Fruit fly (Drosophila melanogaster): ENCODE data around the gene h-cup.

The h-cup gene

DNA sequence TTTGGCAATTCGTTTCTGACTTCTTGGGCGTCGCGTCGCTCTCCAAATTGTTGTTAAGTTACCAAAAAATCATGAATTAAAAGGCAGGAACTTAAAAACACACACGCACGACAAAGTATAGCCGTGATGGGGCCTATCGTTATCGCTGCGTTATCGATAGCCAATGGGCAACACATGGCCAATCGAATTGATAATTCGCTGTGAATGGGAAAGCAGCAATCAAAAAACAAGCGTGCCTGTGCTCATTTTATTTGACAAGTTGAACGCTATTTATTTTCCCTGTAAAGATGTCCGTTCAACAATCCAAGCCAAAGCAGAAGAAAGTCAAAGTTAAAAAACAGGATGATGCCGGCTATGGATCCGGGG, 36.8 kb downstream of the h-cup start, which contains the start of the genes Surf4 and CG31301:
Gene Surf4, minus strand, starts transcription at position 159 of the 366 bp plus-strand sequence.
Gene CG31301, plus strand, starts transcription at position 188 of the 366 bp plus-strand sequence.
- TF ChIP-seq Myc (optimal IDR thresholded peaks at IDR 0.05) (no peak), psq (optimal IDR thresholded peaks at IDR 0.05) (no peak), h (optimal IDR thresholded peaks at IDR 0.05) (no peak), Sin3A (optimal IDR thresholded peaks at IDR 0.05) (no peak), insv (optimal IDR thresholded peaks at IDR 0.05) (no peak), ttk (optimal IDR thresholded peaks at IDR 0.05) (no peak)

DNA sequence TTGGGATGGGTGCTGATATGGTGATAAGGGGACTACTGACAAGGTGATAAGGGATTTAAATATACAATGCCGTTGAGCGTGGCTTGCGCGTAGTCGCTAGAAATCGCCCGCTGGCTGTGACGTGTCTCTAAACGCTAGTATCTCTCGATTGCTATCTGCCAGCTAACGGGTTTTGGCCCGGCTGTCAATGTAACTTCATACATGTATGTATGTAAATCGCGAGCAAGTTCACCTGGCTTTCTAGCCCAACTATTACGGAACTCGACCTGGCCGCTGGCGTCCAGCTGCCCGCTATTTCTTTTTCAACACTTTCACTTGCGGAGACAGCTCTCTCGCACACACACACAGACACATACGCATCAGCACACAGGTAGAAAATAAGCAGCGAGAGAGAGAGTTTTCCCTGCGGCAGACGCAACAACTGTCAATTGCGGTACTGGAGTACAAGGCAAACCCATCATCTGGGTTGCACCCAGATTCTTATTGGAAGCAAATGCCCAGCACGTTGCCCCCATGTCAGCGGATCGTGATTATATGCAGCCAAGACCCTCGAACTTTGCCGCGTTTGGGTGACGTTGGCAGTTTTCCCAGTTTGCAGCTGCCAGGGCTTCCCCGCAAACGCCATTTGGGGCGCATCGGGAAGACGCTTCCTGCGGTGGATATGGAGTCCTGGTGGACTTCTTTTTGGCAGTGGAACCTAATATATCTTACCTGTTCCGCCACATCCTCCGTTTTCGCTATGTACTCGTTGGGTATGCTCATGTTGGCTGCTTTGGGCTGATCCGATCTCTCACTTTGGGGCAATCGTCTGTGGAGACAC, 37.3 kb downstream of the h-cup start:
- TF ChIP-seq Sin3A (optimal IDR thresholded peaks at IDR 0.05) (no peak), insv (optimal IDR thresholded peaks at IDR 0.05) (no peak), ttk (optimal IDR thresholded peaks at IDR 0.05) (no peak), h (optimal IDR thresholded peaks at IDR 0.05) (no peak), Myc (optimal IDR thresholded peaks at IDR 0.05) (no peak), psq (optimal IDR thresholded peaks at IDR 0.05) (no peak)

DNA sequence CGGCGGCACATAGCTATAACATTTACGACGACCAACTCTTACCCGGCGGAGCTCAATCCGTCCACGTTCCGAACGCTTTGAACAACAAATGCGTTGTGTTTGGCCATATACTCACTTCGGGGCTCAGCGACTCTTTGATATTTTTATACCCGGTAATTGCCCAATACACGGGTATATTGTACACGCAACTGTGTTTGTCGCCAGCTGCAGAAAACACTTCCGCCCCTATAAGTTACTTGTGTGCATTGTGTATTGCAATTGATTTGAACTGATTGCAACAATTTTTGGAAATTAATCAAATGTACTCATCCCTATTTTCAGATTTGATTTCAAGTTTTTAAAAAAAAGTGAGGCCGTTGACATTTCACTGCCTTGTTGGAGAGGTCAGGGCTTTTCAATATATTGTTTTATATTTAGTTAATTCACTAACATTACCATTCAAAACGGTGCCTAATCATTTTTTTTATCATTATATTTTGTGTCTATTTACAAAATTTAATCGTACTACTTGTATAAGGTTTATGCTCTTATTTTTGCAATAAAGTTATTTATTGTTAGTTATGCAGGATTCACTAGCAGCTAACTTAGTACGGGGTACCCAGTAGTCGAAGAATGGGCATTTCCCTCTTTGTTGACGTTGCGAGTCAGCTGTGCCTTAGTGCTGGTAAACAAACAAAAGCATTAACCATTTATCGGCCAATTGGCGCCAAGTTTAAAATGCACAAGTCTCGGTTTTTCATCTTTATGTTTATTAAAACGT, 39.6 kb downstream of the h-cup start, which contains the start of gene Nagk:
Gene Nagk, minus strand, starts transcription at position 331 of the 760 bp plus-strand sequence.
- TF ChIP-seq Myc (optimal IDR thresholded peaks at IDR 0.05) (no peak), Sin3A (optimal IDR thresholded peaks at IDR 0.05) (no peak), h (optimal IDR thresholded peaks at IDR 0.05) (no peak), psq (optimal IDR thresholded peaks at IDR 0.05) (no peak), insv (optimal IDR thresholded peaks at IDR 0.05) (no peak), ttk (optimal IDR thresholded peaks at IDR 0.05) (no peak)

DNA sequence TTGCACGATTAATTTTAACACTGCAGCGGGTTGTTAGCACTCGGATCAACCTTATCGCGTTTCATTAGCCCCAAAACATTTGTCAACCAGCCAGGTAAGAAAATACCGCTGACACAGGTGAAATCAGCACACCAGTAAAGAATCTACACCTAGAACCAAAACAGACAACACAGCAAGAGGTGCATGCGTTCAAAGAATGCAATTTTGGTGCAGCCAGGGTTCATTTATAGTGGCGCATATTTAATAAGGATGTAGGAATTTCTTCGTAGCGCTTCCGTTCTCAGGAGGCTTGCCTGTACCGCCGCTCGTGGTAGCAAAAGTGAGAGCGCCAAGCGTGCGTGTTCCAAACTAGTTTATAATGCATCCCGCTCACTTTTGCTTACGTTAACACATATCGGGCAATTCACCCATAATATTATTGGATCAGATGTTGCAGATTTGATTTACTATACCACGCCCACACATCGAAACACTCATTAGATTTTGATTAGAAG, 40.3 kb downstream of the h-cup start:
- no peak for TF ChIP-seq h (optimal IDR thresholded peaks at IDR 0.05)
- no peak for TF ChIP-seq ttk (optimal IDR thresholded peaks at IDR 0.05)
- no peak for TF ChIP-seq Sin3A (optimal IDR thresholded peaks at IDR 0.05)
- TF ChIP-seq insv (optimal IDR thresholded peaks at IDR 0.05): no peak
- TF ChIP-seq psq (optimal IDR thresholded peaks at IDR 0.05): no peak
- no peak for TF ChIP-seq Myc (optimal IDR thresholded peaks at IDR 0.05)

DNA sequence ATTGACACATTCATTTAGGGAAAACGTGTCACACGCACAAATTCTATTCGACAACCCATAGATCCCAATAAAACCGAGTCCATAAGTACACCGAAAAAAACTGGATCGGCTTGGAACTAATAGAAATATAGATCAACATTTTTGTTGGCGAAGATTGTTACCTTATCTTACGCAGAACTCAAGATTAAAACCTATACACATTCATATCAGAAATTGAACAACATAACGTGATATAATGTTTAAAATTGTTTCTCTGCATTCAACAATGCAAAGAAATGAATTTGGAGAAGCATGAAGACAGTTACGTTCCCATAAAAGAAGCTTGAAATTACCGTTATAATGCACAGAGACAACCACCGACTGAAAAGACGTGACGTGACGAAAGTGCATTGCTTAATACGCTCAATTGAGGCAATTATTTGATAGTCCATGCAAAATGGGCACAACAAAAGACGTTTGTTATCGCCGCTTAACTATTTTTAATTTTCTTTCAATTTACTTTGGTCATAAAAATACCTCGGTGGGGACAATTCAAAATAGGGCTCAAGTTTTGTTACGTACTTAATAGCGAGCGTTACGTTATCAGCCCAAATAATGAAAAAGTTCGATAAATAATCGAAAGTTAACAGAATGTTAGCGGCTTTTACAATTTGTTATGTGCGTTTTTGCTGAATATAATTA, 42.6 kb downstream of the h-cup start, which contains the start of gene SerRS-m:
Gene SerRS-m, plus strand, starts transcription at position 616 of the 681 bp plus-strand sequence.
- TF ChIP-seq h (optimal IDR thresholded peaks at IDR 0.05): no peak
- no peak for TF ChIP-seq Myc (optimal IDR thresholded peaks at IDR 0.05)
- TF ChIP-seq ttk (optimal IDR thresholded peaks at IDR 0.05): no peak
- TF ChIP-seq insv (optimal IDR thresholded peaks at IDR 0.05): no peak
- no peak for TF ChIP-seq Sin3A (optimal IDR thresholded peaks at IDR 0.05)
- no peak for TF ChIP-seq psq (optimal IDR thresholded peaks at IDR 0.05)

DNA sequence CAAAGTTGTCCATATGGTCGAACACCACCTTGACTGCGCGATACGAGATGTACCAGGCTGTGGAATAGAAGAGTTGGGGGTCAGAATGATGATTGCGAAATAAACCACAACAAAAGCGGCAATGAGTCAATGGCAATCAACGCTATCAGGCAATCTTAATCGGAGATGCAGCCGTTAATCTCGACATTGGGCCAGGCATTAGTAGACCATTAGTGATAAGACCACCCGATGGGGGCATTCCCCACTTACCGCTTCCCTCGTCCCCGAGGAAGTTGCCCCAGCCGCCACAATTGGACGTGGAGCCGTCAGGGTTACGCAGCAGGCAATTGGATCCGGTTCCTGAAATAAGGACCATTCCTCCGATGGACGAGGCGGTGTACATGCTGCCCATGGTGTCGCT, 43.6 kb downstream of the h-cup start:
- no peak for TF ChIP-seq psq (optimal IDR thresholded peaks at IDR 0.05)
- TF ChIP-seq Myc (optimal IDR thresholded peaks at IDR 0.05): no peak
- no peak for TF ChIP-seq insv (optimal IDR thresholded peaks at IDR 0.05)
- no peak for TF ChIP-seq ttk (optimal IDR thresholded peaks at IDR 0.05)
- TF ChIP-seq Sin3A (optimal IDR thresholded peaks at IDR 0.05): no peak
- TF ChIP-seq h (optimal IDR thresholded peaks at IDR 0.05): no peak

DNA sequence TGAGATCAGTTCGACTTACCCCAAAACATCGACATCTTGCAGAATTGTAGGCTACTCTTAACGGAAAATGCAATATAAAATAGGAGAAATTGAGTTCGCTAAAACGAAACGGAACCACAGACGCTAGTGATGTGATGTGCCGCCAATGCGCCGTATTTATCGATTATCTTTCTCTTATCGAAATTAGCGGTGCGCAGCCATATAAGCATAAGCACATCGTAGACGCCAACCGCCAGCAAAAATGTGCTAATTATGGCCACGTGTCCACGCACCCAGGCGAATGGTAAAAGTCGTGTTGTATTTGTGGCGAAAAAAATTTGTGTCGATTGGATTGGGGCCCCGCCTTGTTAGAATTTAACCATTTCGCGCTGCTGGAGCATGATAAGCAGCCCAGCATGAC, 49.8 kb downstream of the h-cup start, which contains the start of the genes Fkbp39 and Cyfip:
Gene Fkbp39, minus strand, starts transcription at position 140 of the 400 bp plus-strand sequence.
Gene Cyfip, plus strand, starts transcription at position 273 of the 400 bp plus-strand sequence.
- TF ChIP-seq ttk (optimal IDR thresholded peaks at IDR 0.05): no peak
- no peak for TF ChIP-seq Myc (optimal IDR thresholded peaks at IDR 0.05)
- no peak for TF ChIP-seq h (optimal IDR thresholded peaks at IDR 0.05)
- TF ChIP-seq insv (optimal IDR thresholded peaks at IDR 0.05): no peak
- TF ChIP-seq psq (optimal IDR thresholded peaks at IDR 0.05): no peak
- no peak for TF ChIP-seq Sin3A (optimal IDR thresholded peaks at IDR 0.05)

Measured in Kc167 (cell line).